Worm (Caenorhabditis elegans): ENCODE measurements around the gene del-10.

The del-10 gene

ce11 chrII:6489711-6490184 is 7.8 kb upstream of the del-10 start, which contains the start of the genes snr-3 and rsp-5 (continued):
- TF ChIP-seq mdl-1 (tag; optimal IDR thresholded peaks at IDR 0.05): no peak
- TF ChIP-seq fkh-2 (tag; optimal IDR thresholded peaks at IDR 0.05): no peak
- no peak for TF ChIP-seq elt-3 (tag; optimal IDR thresholded peaks at IDR 0.05)
- TF ChIP-seq ceh-82 (tag; optimal IDR thresholded peaks at IDR 0.05): no peak
- no peak for TF ChIP-seq nhr-77 (tag; optimal IDR thresholded peaks at IDR 0.05)
- TF ChIP-seq sea-2 (GFP tag; optimal IDR thresholded peaks at IDR 0.05): no peak
- peak; percentile 63 for TF ChIP-seq snpc-4 (tag; optimal IDR thresholded peaks at IDR 0.05)
- TF ChIP-seq elt-2 (tag; optimal IDR thresholded peaks at IDR 0.05): peak; percentile 47
- no peak for TF ChIP-seq unc-62 (GFP tag; optimal IDR thresholded peaks at IDR 0.05)
- TF ChIP-seq ceh-16 (tag; optimal IDR thresholded peaks at IDR 0.05): no peak
- TF ChIP-seq ceh-9 (tag; optimal IDR thresholded peaks at IDR 0.05): no peak
- TF ChIP-seq zag-1 (tag; optimal IDR thresholded peaks at IDR 0.05): no peak
- no peak for TF ChIP-seq unc-39 (tag; optimal IDR thresholded peaks at IDR 0.05)
- TF ChIP-seq nhr-28 (tag; optimal IDR thresholded peaks at IDR 0.05): no peak
- peak; percentile 85 for TF ChIP-seq nhr-25 (tag; optimal IDR thresholded peaks at IDR 0.05)
- no peak for TF ChIP-seq ztf-11 (tag; optimal IDR thresholded peaks at IDR 0.05)

- TF ChIP-seq nhr-23 (tag; optimal IDR thresholded peaks at IDR 0.05): no peak
- TF ChIP-seq elt-2 (tag; optimal IDR thresholded peaks at IDR 0.05): peak; percentile 57
- peak; percentile 64 for TF ChIP-seq pqm-1 (tag; optimal IDR thresholded peaks at IDR 0.05)
- peak; percentile 17 for TF ChIP-seq nfya-1 (tag; optimal IDR thresholded peaks at IDR 0.05; ENCODE audit: insufficient read depth)
Measured at ce11 chrII:6486344-6486743, 4.4 kb upstream of the del-10 start.

- TF ChIP-seq nhr-237 (tag; optimal IDR thresholded peaks at IDR 0.05) (no peak), mml-1 (tag; optimal IDR thresholded peaks at IDR 0.05) (no peak), nhr-11 (tag; optimal IDR thresholded peaks at IDR 0.05) (no peak), elt-3 (tag; optimal IDR thresholded peaks at IDR 0.05) (no peak), fkh-2 (tag; optimal IDR thresholded peaks at IDR 0.05) (no peak), skn-1 (tag; optimal IDR thresholded peaks at IDR 0.05) (no peak), aly-2 (tag; optimal IDR thresholded peaks at IDR 0.05) (no peak), nhr-77 (tag; optimal IDR thresholded peaks at IDR 0.05) (no peak), egl-27 (tag; optimal IDR thresholded peaks at IDR 0.05) (no peak), ceh-16 (tag; optimal IDR thresholded peaks at IDR 0.05) (no peak), nhr-28 (tag; optimal IDR thresholded peaks at IDR 0.05) (no peak), R02D3.7 (tag; optimal IDR thresholded peaks at IDR 0.05) (no peak), unc-39 (tag; optimal IDR thresholded peaks at IDR 0.05) (no peak)
Measured at ce11 chrII:6484876-6485526, 3.1 kb upstream of the del-10 start, which contains the start of the genes lido-16 and plpp-1.2. TSS of gene lido-16 (minus strand) at chrII:6484976. TSS of gene plpp-1.2 (plus strand) at chrII:6485476.

ce11 chrII:6482762-6483161 is 837 bp upstream of the del-10 start:
- TF ChIP-seq nhr-43 (tag; optimal IDR thresholded peaks at IDR 0.05; ENCODE audit: poor library complexity, severe bottlenecking) (no peak), ama-1 (optimal IDR thresholded peaks at IDR 0.05) (no peak), nfya-1 (tag; optimal IDR thresholded peaks at IDR 0.05; ENCODE audit: insufficient read depth) (no peak), nhr-23 (tag; optimal IDR thresholded peaks at IDR 0.05) (no peak), nhr-28 (tag; optimal IDR thresholded peaks at IDR 0.05) (no peak), pha-4 (tag; optimal IDR thresholded peaks at IDR 0.05) (no peak), mdl-1 (tag; optimal IDR thresholded peaks at IDR 0.05) (no peak), ceh-28 (tag; optimal IDR thresholded peaks at IDR 0.05) (no peak), tbx-2 (tag; optimal IDR thresholded peaks at IDR 0.05) (no peak), ceh-16 (tag; optimal IDR thresholded peaks at IDR 0.05) (no peak), unc-39 (tag; optimal IDR thresholded peaks at IDR 0.05) (no peak), jun-1 (tag; optimal IDR thresholded peaks at IDR 0.05) (no peak), fkh-2 (tag; optimal IDR thresholded peaks at IDR 0.05) (no peak), nhr-76 (tag; optimal IDR thresholded peaks at IDR 0.05) (no peak), skn-1 (tag; optimal IDR thresholded peaks at IDR 0.05) (no peak), fkh-10 (GFP tag; optimal IDR thresholded peaks at IDR 0.05) (no peak)

ce11 chrII:6476655-6477054 is 5.3 kb downstream of the del-10 start, which contains the start of gene T28D9.4:
TSS of gene T28D9.4 (plus strand) at chrII:6476955.
- TF ChIP-seq fkh-10 (GFP tag; optimal IDR thresholded peaks at IDR 0.05): no peak
- TF ChIP-seq pqm-1 (tag; optimal IDR thresholded peaks at IDR 0.05): no peak
- TF ChIP-seq nhr-25 (tag; optimal IDR thresholded peaks at IDR 0.05): no peak
- TF ChIP-seq pha-4 (tag; optimal IDR thresholded peaks at IDR 0.05): no peak
- TF ChIP-seq nhr-23 (tag; optimal IDR thresholded peaks at IDR 0.05): no peak
- no peak for TF ChIP-seq hmg-11 (tag; optimal IDR thresholded peaks at IDR 0.05)
- no peak for TF ChIP-seq R02D3.7 (tag; optimal IDR thresholded peaks at IDR 0.05)
- TF ChIP-seq ceh-82 (tag; optimal IDR thresholded peaks at IDR 0.05): no peak
- no peak for TF ChIP-seq nhr-11 (tag; optimal IDR thresholded peaks at IDR 0.05)
- TF ChIP-seq unc-62 (GFP tag; optimal IDR thresholded peaks at IDR 0.05): no peak

Measured in whole organism, L3 larva.